Fruit fly (Drosophila melanogaster) Kc167 (cell line): ENCODE results near the gene CG10591.

Experiments
- Myc ChIP-seq: fragments of >200 bp; optimal IDR thresholded peaks from 2 replicates; lab custom pipeline; 2017; ENCODE audit warnings: missing external identifiers
- Sin3A ChIP-seq: fragments of >200 bp; optimal IDR thresholded peaks from 2 replicates; lab custom pipeline; 2018; ENCODE audit warnings: missing external identifiers
- h ChIP-seq: fragments of >200 bp; optimal IDR thresholded peaks from 3 replicates; lab custom pipeline; 2018; ENCODE audit warnings: missing external identifiers
- insv ChIP-seq: fragments of >200 bp; optimal IDR thresholded peaks from 3 replicates; lab custom pipeline; 2018; ENCODE audit warnings: missing external identifiers
- psq ChIP-seq: fragments of >200 bp; optimal IDR thresholded peaks from 2 replicates; lab custom pipeline; 2017; ENCODE audit warnings: missing external identifiers
- ttk ChIP-seq: sonication (Bioruptor generic); optimal IDR thresholded peaks from 2 replicates; lab custom pipeline; 2017; ENCODE audit warnings: missing external identifiers

CG10591 gene

dm6 chr3L:5599592-5599991 is at the start of gene CG10591:
Gene CG10591 (minus strand): TSS chr3L:5599692.
- TF ChIP-seq insv (lab: Kevin White, UChicago) (no peak), h (lab: Kevin White, UChicago) (no peak), psq (lab: Kevin White, UChicago) (no peak), ttk (lab: Kevin White, UChicago) (no peak), Sin3A (lab: Kevin White, UChicago) (no peak), Myc (lab: Kevin White, UChicago) (no peak)

- no peak for TF ChIP-seq Myc (lab: Kevin White, UChicago)
- TF ChIP-seq psq (lab: Kevin White, UChicago) = no peak
- no peak for TF ChIP-seq h (lab: Kevin White, UChicago)
- TF ChIP-seq insv (lab: Kevin White, UChicago) = no peak
- no peak for TF ChIP-seq Sin3A (lab: Kevin White, UChicago)
- TF ChIP-seq ttk (lab: Kevin White, UChicago) = no peak
Measured at dm6 chr3L:5643733-5644132, 44.2 kb upstream of the CG10591 start.

dm6 chr3L:5642837-5643236 is 43.3 kb upstream of the CG10591 start:
- TF ChIP-seq Myc (lab: Kevin White, UChicago) (no peak), ttk (lab: Kevin White, UChicago) (no peak), insv (lab: Kevin White, UChicago) (no peak), Sin3A (lab: Kevin White, UChicago) (no peak), psq (lab: Kevin White, UChicago) (no peak), h (lab: Kevin White, UChicago) (no peak)

- TF ChIP-seq h (lab: Kevin White, UChicago) (no peak), psq (lab: Kevin White, UChicago) (no peak)
Measured at dm6 chr3L:5641547-5641946, 42.1 kb upstream of the CG10591 start.

dm6 chr3L:5641120-5641519 is 41.6 kb upstream of the CG10591 start:
- TF ChIP-seq ttk (lab: Kevin White, UChicago) (no peak), Myc (lab: Kevin White, UChicago) (no peak), h (lab: Kevin White, UChicago) (no peak), Sin3A (lab: Kevin White, UChicago) (no peak)

dm6 chr3L:5640689-5641088 is 41.2 kb upstream of the CG10591 start:
- TF ChIP-seq Sin3A (lab: Kevin White, UChicago) (no peak), ttk (lab: Kevin White, UChicago) (no peak), insv (lab: Kevin White, UChicago) (no peak), Myc (lab: Kevin White, UChicago) (no peak), psq (lab: Kevin White, UChicago) (no peak)

dm6 chr3L:5639474-5639873 is 40.0 kb upstream of the CG10591 start:
- TF ChIP-seq insv (lab: Kevin White, UChicago) (no peak), Myc (lab: Kevin White, UChicago) (no peak), h (lab: Kevin White, UChicago) (no peak), ttk (lab: Kevin White, UChicago) (no peak), psq (lab: Kevin White, UChicago) (no peak), Sin3A (lab: Kevin White, UChicago) (no peak)

dm6 chr3L:5638542-5639045 is 39.1 kb upstream of the CG10591 start:
- TF ChIP-seq Myc (lab: Kevin White, UChicago) = no peak
- no peak for TF ChIP-seq psq (lab: Kevin White, UChicago)
- TF ChIP-seq ttk (lab: Kevin White, UChicago) = no peak
- TF ChIP-seq h (lab: Kevin White, UChicago) = no peak
- no peak for TF ChIP-seq Sin3A (lab: Kevin White, UChicago)
- TF ChIP-seq insv (lab: Kevin White, UChicago) = no peak

dm6 chr3L:5637477-5637876 is 38.0 kb upstream of the CG10591 start:
- TF ChIP-seq Sin3A (lab: Kevin White, UChicago) = no peak
- no peak for TF ChIP-seq h (lab: Kevin White, UChicago)
- TF ChIP-seq insv (lab: Kevin White, UChicago) = no peak
- TF ChIP-seq psq (lab: Kevin White, UChicago) = no peak
- TF ChIP-seq ttk (lab: Kevin White, UChicago) = no peak

dm6 chr3L:5635237-5636025 is 35.9 kb upstream of the CG10591 start:
- TF ChIP-seq Sin3A (lab: Kevin White, UChicago) (no peak), ttk (lab: Kevin White, UChicago) (no peak), h (lab: Kevin White, UChicago) (no peak), Myc (lab: Kevin White, UChicago) (no peak), insv (lab: Kevin White, UChicago) (no peak), psq (lab: Kevin White, UChicago) (no peak)

dm6 chr3L:5634188-5634894 is 34.8 kb upstream of the CG10591 start:
- TF ChIP-seq h (lab: Kevin White, UChicago) (no peak), insv (lab: Kevin White, UChicago) (no peak), psq (lab: Kevin White, UChicago) (no peak), Myc (lab: Kevin White, UChicago) (no peak), Sin3A (lab: Kevin White, UChicago) (no peak), ttk (lab: Kevin White, UChicago) (no peak)
